Worm (Caenorhabditis elegans) whole organism, mixed stage, embryonic: ENCODE data around the gene tofu-1.

Source experiments
- M03D4.4 ChIP-seq: sonication (generic microtip); optimal IDR thresholded peaks from 2 replicates; lab custom pipeline; 2017; ENCODE audit warnings: mild to moderate bottlenecking, missing genetic modification characterization, missing compliant biosample characterization
- bed-3 ChIP-seq: fragments of 200-800 bp; sonication (Bioruptor generic); optimal IDR thresholded peaks from 3 replicates; lab custom pipeline; 2018; ENCODE audit warnings: mild to moderate bottlenecking, missing genetic modification characterization, moderate library complexity, missing compliant biosample characterization
- ceh-39 ChIP-seq: fragments of 150-350 bp; optimal IDR thresholded peaks from 2 replicates; lab custom pipeline; 2014; ENCODE audit warnings: missing biosample characterization, missing genetic modification characterization
- ceh-43 ChIP-seq: fragments of 200-800 bp; sonication (Bioruptor generic); optimal IDR thresholded peaks from 2 replicates; lab custom pipeline; 2018; ENCODE audit warnings: mild to moderate bottlenecking, missing genetic modification characterization, moderate library complexity, missing compliant biosample characterization
- ceh-83 ChIP-seq: fragments of 200-800 bp; sonication (Bioruptor generic); optimal IDR thresholded peaks from 2 replicates; lab custom pipeline; 2018; ENCODE audit warnings: mild to moderate bottlenecking, missing genetic modification characterization, missing compliant biosample characterization
- ces-1 ChIP-seq: fragments of 150-350 bp; optimal IDR thresholded peaks from 2 replicates; lab custom pipeline; 2014; ENCODE audit warnings: missing biosample characterization, missing genetic modification reagents, missing genetic modification characterization
- cnd-1 ChIP-seq: fragments of 200-800 bp; sonication (Bioruptor generic); optimal IDR thresholded peaks from 2 replicates; lab custom pipeline; 2018; ENCODE audit warnings: mild to moderate bottlenecking, missing genetic modification characterization, missing compliant biosample characterization
- drap-1 ChIP-seq: fragments of 200-800 bp; sonication (Bioruptor generic); optimal IDR thresholded peaks from 3 replicates; lab custom pipeline; 2018; ENCODE audit warnings: mild to moderate bottlenecking, missing genetic modification characterization, missing compliant biosample characterization
- elt-1 ChIP-seq: sonication (generic microtip); optimal IDR thresholded peaks from 2 replicates; lab custom pipeline; 2017; ENCODE audit warnings: missing genetic modification characterization, mild to moderate bottlenecking, missing compliant biosample characterization, antibody characterized with exemption, moderate library complexity, borderline replicate concordance; ENCODE audit not compliant: insufficient read depth
- elt-3 ChIP-seq: fragments of 150-350 bp; optimal IDR thresholded peaks from 2 replicates; lab custom pipeline; 2014; ENCODE audit warnings: missing biosample characterization, missing genetic modification characterization
- ham-2 ChIP-seq: fragments of 200-800 bp; sonication (Bioruptor generic); optimal IDR thresholded peaks from 2 replicates; lab custom pipeline; 2018; ENCODE audit warnings: mild to moderate bottlenecking, missing genetic modification characterization, missing compliant biosample characterization
- hlh-1 ChIP-seq: fragments of 150-350 bp; optimal IDR thresholded peaks from 2 replicates; lab custom pipeline; 2014; ENCODE audit warnings: missing biosample characterization, missing genetic modification reagents, missing genetic modification characterization
- lin-13 ChIP-seq: fragments of 150-350 bp; optimal IDR thresholded peaks from 2 replicates; lab custom pipeline; 2014; ENCODE audit warnings: missing biosample characterization, missing genetic modification characterization
- lin-32 ChIP-seq: fragments of 200-800 bp; sonication (Bioruptor generic); optimal IDR thresholded peaks from 2 replicates; lab custom pipeline; 2018; ENCODE audit warnings: mild to moderate bottlenecking, missing genetic modification characterization, missing compliant biosample characterization
- lsy-2 ChIP-seq: fragments of 150-350 bp; optimal IDR thresholded peaks from 2 replicates; lab custom pipeline; 2014; ENCODE audit warnings: missing biosample characterization, missing genetic modification characterization
- mep-1 ChIP-seq: fragments of 150-350 bp; optimal IDR thresholded peaks from 2 replicates; lab custom pipeline; 2017; ENCODE audit warnings: missing biosample characterization, missing genetic modification reagents, missing genetic modification characterization, inconsistent platforms
- mls-2 ChIP-seq: sonication (generic microtip); optimal IDR thresholded peaks from 2 replicates; lab custom pipeline; 2016; ENCODE audit warnings: mild to moderate bottlenecking, missing genetic modification characterization, moderate library complexity, missing compliant biosample characterization
- nhr-12 ChIP-seq: fragments of 150-350 bp; optimal IDR thresholded peaks from 2 replicates; lab custom pipeline; 2014; ENCODE audit warnings: missing biosample characterization, missing genetic modification characterization
- nhr-2 ChIP-seq: fragments of 150-350 bp; optimal IDR thresholded peaks from 2 replicates; lab custom pipeline; 2014; ENCODE audit warnings: missing biosample characterization, missing genetic modification characterization
- nhr-237 ChIP-seq: fragments of 150-350 bp; optimal IDR thresholded peaks from 2 replicates; lab custom pipeline; 2014; ENCODE audit warnings: missing biosample characterization, missing genetic modification characterization
- nhr-28 ChIP-seq: fragments of 150-350 bp; optimal IDR thresholded peaks from 2 replicates; lab custom pipeline; 2014; ENCODE audit warnings: missing biosample characterization, missing genetic modification characterization
- nhr-76 ChIP-seq: sonication (generic microtip); optimal IDR thresholded peaks from 2 replicates; lab custom pipeline; 2017; ENCODE audit warnings: missing biosample characterization, missing genetic modification characterization
- pha-4 ChIP-seq: fragments of 150-350 bp; optimal IDR thresholded peaks from 2 replicates; lab custom pipeline; 2018; ENCODE audit warnings: missing biosample characterization, missing genetic modification reagents, missing genetic modification characterization
- sem-2 ChIP-seq: fragments of 200-800 bp; sonication (Bioruptor generic); optimal IDR thresholded peaks from 2 replicates; lab custom pipeline; 2018; ENCODE audit warnings: mild to moderate bottlenecking, missing genetic modification characterization, missing compliant biosample characterization
- snpc-4 ChIP-seq: fragments of 150-350 bp; optimal IDR thresholded peaks from 2 replicates; lab custom pipeline; 2014; ENCODE audit warnings: missing biosample characterization, missing genetic modification characterization
- sptf-1 ChIP-seq: sonication (generic microtip); optimal IDR thresholded peaks from 2 replicates; lab custom pipeline; 2017; ENCODE audit warnings: mild to moderate bottlenecking, missing genetic modification characterization, moderate library complexity, missing compliant biosample characterization
- tbx-8 ChIP-seq: fragments of 200-800 bp; sonication (Bioruptor generic); optimal IDR thresholded peaks from 2 replicates; lab custom pipeline; 2018; ENCODE audit warnings: mild to moderate bottlenecking, missing genetic modification characterization, moderate library complexity, missing compliant biosample characterization
- unc-120 ChIP-seq: sonication (generic microtip); optimal IDR thresholded peaks from 2 replicates; lab custom pipeline; 2017; ENCODE audit warnings: missing genetic modification characterization, missing compliant biosample characterization; ENCODE audit not compliant: poor library complexity, severe bottlenecking
- unc-62 ChIP-seq: fragments of 150-350 bp; optimal IDR thresholded peaks from 2 replicates; lab custom pipeline; 2014; ENCODE audit warnings: missing biosample characterization, missing genetic modification reagents, missing genetic modification characterization
- zip-8 ChIP-seq: fragments of 150-350 bp; optimal IDR thresholded peaks from 2 replicates; lab custom pipeline; 2014; ENCODE audit warnings: missing biosample characterization, missing genetic modification characterization
- ztf-11 ChIP-seq: fragments of 150-350 bp; optimal IDR thresholded peaks from 2 replicates; lab custom pipeline; 2014; ENCODE audit warnings: missing biosample characterization, missing genetic modification characterization

The tofu-1 gene

DNA sequence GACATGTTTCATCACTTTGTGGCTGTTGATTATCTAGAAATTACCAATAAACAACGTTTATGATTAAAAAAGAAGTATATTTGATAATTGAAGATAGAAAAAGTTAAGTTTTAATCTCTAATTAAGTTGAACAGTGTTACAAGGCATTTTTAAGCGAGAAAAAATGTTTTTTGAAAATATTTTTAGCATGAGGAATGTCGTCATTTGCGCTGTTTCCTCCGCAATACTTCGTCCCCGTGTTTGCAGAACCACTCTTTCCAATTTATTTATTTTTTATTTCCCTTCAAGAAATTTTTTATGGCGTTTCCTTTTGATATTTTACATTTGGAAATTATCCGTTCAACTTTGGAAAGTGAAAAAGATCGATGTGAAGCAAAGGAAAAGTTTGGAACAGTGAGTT is 10.7 kb downstream of the tofu-1 start, which contains the start of the genes rde-1 and trpp-6:
Gene rde-1, minus strand, starts transcription at position 33 of the 400 bp plus-strand sequence.
Gene trpp-6, plus strand, starts transcription at position 286 of the 400 bp plus-strand sequence.
- no peak for TF ChIP-seq unc-120 (tag; lab: Kevin White, UChicago)
- TF ChIP-seq sem-2 = no peak
- TF ChIP-seq drap-1 (GFP tag; lab: Kevin White, UChicago) = no peak
- TF ChIP-seq bed-3 (GFP tag; lab: Kevin White, UChicago) = no peak
- no peak for TF ChIP-seq ceh-83 (GFP tag; lab: Kevin White, UChicago)
- no peak for TF ChIP-seq nhr-2 (tag; lab: Kevin White, UChicago)
- no peak for TF ChIP-seq nhr-28 (tag; lab: Kevin White, UChicago)
- TF ChIP-seq ces-1 (GFP tag; lab: Kevin White, UChicago) = no peak
- TF ChIP-seq pha-4 (tag; lab: Kevin White, UChicago) = no peak
- TF ChIP-seq ceh-43 (GFP tag; lab: Kevin White, UChicago) = no peak
- no peak for TF ChIP-seq snpc-4 (tag; lab: Kevin White, UChicago)
- TF ChIP-seq unc-62 (GFP tag; lab: Kevin White, UChicago) = no peak
- no peak for TF ChIP-seq nhr-76 (tag; lab: Kevin White, UChicago)
- TF ChIP-seq lsy-2 (tag; lab: Kevin White, UChicago) = no peak
- TF ChIP-seq, all 35 proteins: peak for 0

DNA sequence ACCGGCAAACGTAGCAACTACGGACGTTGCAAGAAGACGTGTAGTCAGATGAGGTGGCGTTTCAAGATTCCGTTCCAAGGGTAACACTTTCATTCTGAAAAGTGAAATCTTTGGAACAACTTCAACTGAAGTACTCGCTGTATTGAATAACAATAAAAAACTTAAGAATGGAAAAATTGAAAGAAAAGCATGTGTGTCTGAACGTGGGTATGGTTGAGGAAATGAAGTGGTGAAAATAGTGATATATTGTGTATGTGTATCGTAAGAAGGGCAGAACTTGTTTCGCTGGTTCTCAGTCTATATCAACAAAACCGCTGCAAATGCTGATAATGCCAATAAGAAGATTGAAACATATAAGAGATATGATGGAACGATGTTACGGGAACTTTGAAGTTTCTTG is 14.8 kb downstream of the tofu-1 start, which contains the start of gene K08H10.6:
Gene K08H10.6, minus strand, starts transcription at position 101 of the 400 bp plus-strand sequence.
- no peak for TF ChIP-seq lin-13 (tag; lab: Kevin White, UChicago)
- TF ChIP-seq ham-2 (GFP tag; lab: Kevin White, UChicago) = no peak
- TF ChIP-seq pha-4 (tag; lab: Kevin White, UChicago) = no peak
- no peak for TF ChIP-seq M03D4.4 (tag; lab: Kevin White, UChicago)
- TF ChIP-seq cnd-1 (tag; lab: Kevin White, UChicago) = no peak

DNA sequence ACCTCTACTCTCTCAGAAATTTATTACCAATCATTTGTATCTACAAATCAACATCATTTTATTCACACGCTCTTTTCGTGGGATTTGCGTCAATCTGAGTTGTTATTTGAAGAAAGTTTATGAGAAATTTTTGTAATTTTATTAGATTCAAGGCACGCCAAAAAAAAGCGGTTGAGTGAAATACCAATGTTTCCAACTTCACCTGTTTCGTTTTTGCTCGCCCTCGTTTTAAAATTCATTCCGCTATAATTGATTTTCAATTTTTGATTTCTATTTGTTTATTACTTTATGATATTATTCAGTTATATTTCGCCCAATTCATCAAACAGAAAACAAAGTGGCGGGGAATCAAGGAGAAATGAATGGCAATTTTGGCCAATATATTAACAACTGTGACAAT is 19.8 kb downstream of the tofu-1 start, which contains the start of gene K08H10.10:
Gene K08H10.10, plus strand, starts transcription at position 301 of the 400 bp plus-strand sequence.
- TF ChIP-seq mep-1 (tag; lab: Kevin White, UChicago) (no peak), zip-8 (tag; lab: Kevin White, UChicago) (no peak), unc-120 (tag; lab: Kevin White, UChicago) (no peak), elt-1 (tag; lab: Kevin White, UChicago) (no peak), nhr-237 (tag; lab: Kevin White, UChicago) (no peak), nhr-28 (tag; lab: Kevin White, UChicago) (no peak), lin-32 (no peak), mls-2 (tag; lab: Kevin White, UChicago) (no peak), ces-1 (GFP tag; lab: Kevin White, UChicago) (no peak), bed-3 (GFP tag; lab: Kevin White, UChicago) (no peak), lsy-2 (tag; lab: Kevin White, UChicago) (no peak)

DNA sequence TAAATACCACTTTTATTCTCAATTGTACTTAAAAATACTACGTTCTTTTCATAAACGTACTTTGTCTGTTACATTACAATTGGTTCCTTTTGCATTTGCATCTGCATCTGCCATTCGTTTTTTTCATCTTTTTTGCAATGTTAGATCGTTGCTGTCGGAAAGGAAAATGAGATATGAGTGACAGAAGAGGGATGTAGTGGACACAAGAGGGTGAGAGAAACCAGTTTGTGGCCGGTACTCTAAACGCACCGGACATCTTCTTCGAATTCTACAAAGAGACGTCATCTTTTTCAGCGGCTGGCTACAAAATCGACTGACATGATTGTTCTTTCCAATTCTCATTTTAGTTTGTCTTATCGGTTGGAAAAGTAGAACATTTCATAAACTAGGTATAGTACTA is 21.8 kb downstream of the tofu-1 start:
- TF ChIP-seq sptf-1 (tag; lab: Kevin White, UChicago) (no peak), unc-62 (GFP tag; lab: Kevin White, UChicago) (peak; percentile 74)

DNA sequence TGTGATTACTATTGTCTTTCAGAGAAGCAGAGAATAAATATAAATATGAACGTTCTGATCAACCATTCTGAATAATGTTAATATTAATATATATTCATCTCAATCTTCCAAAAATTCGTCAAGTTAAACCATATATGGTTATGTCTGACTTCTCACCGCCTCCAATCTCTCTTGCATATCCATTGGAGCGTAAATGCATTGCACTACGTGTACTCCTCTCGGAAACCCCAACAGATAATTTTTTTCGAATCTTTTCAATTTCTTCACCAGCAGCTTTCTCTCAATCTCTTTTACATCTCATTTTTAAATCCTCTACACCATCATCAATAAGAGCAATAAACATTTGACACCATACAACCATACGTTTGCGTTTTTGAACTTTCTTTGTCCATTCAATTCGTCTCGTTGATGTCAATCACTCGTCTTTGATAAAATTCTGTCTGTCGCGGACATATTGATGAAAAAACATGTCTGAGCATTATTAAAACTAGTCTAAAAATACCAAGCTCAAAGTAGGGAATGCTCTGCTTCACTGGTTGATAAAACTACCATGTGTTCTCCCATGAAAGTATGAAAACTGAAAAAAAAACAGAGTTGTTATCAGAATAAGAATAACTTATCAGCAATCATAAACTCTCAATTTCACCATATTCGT is 22.5 kb downstream of the tofu-1 start:
- TF ChIP-seq mep-1 (tag; lab: Kevin White, UChicago) = peak; percentile 3
- no peak for TF ChIP-seq zip-8 (tag; lab: Kevin White, UChicago)
- no peak for TF ChIP-seq nhr-12 (tag; lab: Kevin White, UChicago)
- no peak for TF ChIP-seq nhr-2 (tag; lab: Kevin White, UChicago)
- no peak for TF ChIP-seq nhr-28 (tag; lab: Kevin White, UChicago)
- TF ChIP-seq M03D4.4 (tag; lab: Kevin White, UChicago) = no peak
- TF ChIP-seq unc-120 (tag; lab: Kevin White, UChicago) = peak; percentile 62
- TF ChIP-seq pha-4 (tag; lab: Kevin White, UChicago) = no peak
- no peak for TF ChIP-seq ztf-11 (tag; lab: Kevin White, UChicago)
- TF ChIP-seq elt-1 (tag; lab: Kevin White, UChicago) = no peak
- no peak for TF ChIP-seq tbx-8 (GFP tag; lab: Kevin White, UChicago)
- TF ChIP-seq lsy-2 (tag; lab: Kevin White, UChicago) = peak; percentile 26
- no peak for TF ChIP-seq ceh-39 (tag; lab: Kevin White, UChicago)
- TF ChIP-seq snpc-4 (tag; lab: Kevin White, UChicago) = no peak
- no peak for TF ChIP-seq hlh-1
- TF ChIP-seq drap-1 (GFP tag; lab: Kevin White, UChicago) = no peak
- TF ChIP-seq nhr-237 (tag; lab: Kevin White, UChicago) = no peak
- no peak for TF ChIP-seq ceh-83 (GFP tag; lab: Kevin White, UChicago)
- peak; percentile 45 for TF ChIP-seq ces-1 (GFP tag; lab: Kevin White, UChicago)
- TF ChIP-seq lin-32 = no peak
- no peak for TF ChIP-seq elt-3
